Worm (Caenorhabditis elegans) whole organism, L2 larva: ENCODE measurements around the gene C31B8.16.

Experiments used
- C34F6.9 ChIP-seq: fragments of 150-350 bp; optimal IDR thresholded peaks from 2 replicates; lab custom pipeline; 2014; ENCODE audit warnings: missing biosample characterization, missing genetic modification characterization
- F13H6.1 ChIP-seq: sonication (generic microtip); optimal IDR thresholded peaks from 2 replicates; lab custom pipeline; 2016; ENCODE audit warnings: missing genetic modification characterization, missing compliant biosample characterization
- Y55F3AM.14 ChIP-seq: fragments of 200-800 bp; sonication (Bioruptor generic); optimal IDR thresholded peaks from 2 replicates; lab custom pipeline; 2018; ENCODE audit warnings: mild to moderate bottlenecking, missing genetic modification characterization, missing compliant biosample characterization
- ama-1 ChIP-seq: fragments of 150-350 bp; optimal IDR thresholded peaks from 2 replicates; lab custom pipeline; 2018; ENCODE audit warnings: inconsistent platforms
- ceh-16 ChIP-seq: fragments of 150-350 bp; optimal IDR thresholded peaks from 2 replicates; lab custom pipeline; 2014; ENCODE audit warnings: missing biosample characterization, missing genetic modification characterization
- crh-2 ChIP-seq: sonication (generic microtip); optimal IDR thresholded peaks from 2 replicates; lab custom pipeline; 2017; ENCODE audit warnings: missing biosample characterization, missing genetic modification characterization
- dmd-4 ChIP-seq: sonication (generic microtip); optimal IDR thresholded peaks from 2 replicates; lab custom pipeline; 2017; ENCODE audit warnings: missing biosample characterization, missing genetic modification characterization
- egl-27 ChIP-seq: sonication (generic microtip); optimal IDR thresholded peaks from 3 replicates; lab custom pipeline; 2017; ENCODE audit warnings: missing biosample characterization, missing genetic modification reagents, missing genetic modification characterization
- elt-1 ChIP-seq: fragments of 150-350 bp; optimal IDR thresholded peaks from 2 replicates; lab custom pipeline; 2014; ENCODE audit warnings: missing biosample characterization, missing genetic modification characterization
- elt-3 ChIP-seq: sonication (generic microtip); optimal IDR thresholded peaks from 2 replicates; lab custom pipeline; 2017; ENCODE audit warnings: missing biosample characterization, missing genetic modification characterization
- fos-1 ChIP-seq: fragments of 150-350 bp; optimal IDR thresholded peaks from 2 replicates; lab custom pipeline; 2014; ENCODE audit warnings: missing biosample characterization, missing genetic modification characterization
- gmeb-1 ChIP-seq: fragments of 150-350 bp; optimal IDR thresholded peaks from 2 replicates; lab custom pipeline; 2014; ENCODE audit warnings: missing biosample characterization, missing genetic modification characterization
- lin-39 ChIP-seq: fragments of 150-350 bp; optimal IDR thresholded peaks from 2 replicates; lab custom pipeline; 2014; ENCODE audit warnings: missing biosample characterization, missing genetic modification reagents, missing genetic modification characterization
- lsy-2 ChIP-seq, 2 experiments: fragments of 150-350 bp in 1 of 2; sonication (generic microtip) in 1 of 2; optimal IDR thresholded peaks; 2 replicates each; lab custom pipeline; 2014 to 2017; ENCODE audit warnings: missing biosample characterization in 2 of 2, missing genetic modification characterization in 2 of 2
- mab-5 ChIP-seq: fragments of 150-350 bp; optimal IDR thresholded peaks from 2 replicates; lab custom pipeline; 2014; ENCODE audit warnings: missing biosample characterization, missing genetic modification characterization
- mbf-1 ChIP-seq: sonication (generic microtip); optimal IDR thresholded peaks from 2 replicates; lab custom pipeline; 2017; ENCODE audit warnings: missing biosample characterization, missing genetic modification characterization
- mdl-1 ChIP-seq, 2 experiments: fragments of 150-350 bp in 1 of 2; sonication (generic microtip) in 1 of 2; optimal IDR thresholded peaks; 2 replicates each; lab custom pipeline; 2017; ENCODE audit warnings: missing biosample characterization in 2 of 2, missing genetic modification characterization in 2 of 2
- nhr-10 ChIP-seq: sonication (generic microtip); optimal IDR thresholded peaks from 2 replicates; lab custom pipeline; 2017; ENCODE audit warnings: missing biosample characterization, missing genetic modification characterization
- nhr-11 ChIP-seq: fragments of 150-350 bp; optimal IDR thresholded peaks from 2 replicates; lab custom pipeline; 2014; ENCODE audit warnings: missing biosample characterization, missing genetic modification characterization
- nhr-129 ChIP-seq: fragments of 150-350 bp; optimal IDR thresholded peaks from 2 replicates; lab custom pipeline; 2014; ENCODE audit warnings: missing biosample characterization, missing genetic modification characterization
- nhr-23 ChIP-seq: fragments of 150-350 bp; optimal IDR thresholded peaks from 2 replicates; lab custom pipeline; 2014; ENCODE audit warnings: missing biosample characterization, missing genetic modification reagents, missing genetic modification characterization
- nhr-237 ChIP-seq: fragments of 150-350 bp; optimal IDR thresholded peaks from 2 replicates; lab custom pipeline; 2014; ENCODE audit warnings: missing biosample characterization, missing genetic modification characterization
- nhr-25 ChIP-seq: fragments of 150-350 bp; sonication (generic microtip); optimal IDR thresholded peaks from 3 replicates; lab custom pipeline; 2014; ENCODE audit warnings: missing biosample characterization, missing genetic modification characterization
- nhr-6 ChIP-seq: fragments of 150-350 bp; optimal IDR thresholded peaks from 2 replicates; lab custom pipeline; 2014; ENCODE audit warnings: missing biosample characterization, missing genetic modification characterization
- nhr-77 ChIP-seq: fragments of 150-350 bp; optimal IDR thresholded peaks from 2 replicates; lab custom pipeline; 2014; ENCODE audit warnings: missing biosample characterization, missing genetic modification characterization
- peb-1 ChIP-seq: fragments of 150-350 bp; optimal IDR thresholded peaks from 2 replicates; lab custom pipeline; 2014; ENCODE audit warnings: missing biosample characterization, missing genetic modification characterization
- sem-4 ChIP-seq: fragments of 150-350 bp; optimal IDR thresholded peaks from 2 replicates; lab custom pipeline; 2014; ENCODE audit warnings: missing biosample characterization, missing genetic modification reagents, missing genetic modification characterization
- skn-1 ChIP-seq: sonication (generic microtip); optimal IDR thresholded peaks from 2 replicates; lab custom pipeline; 2017; ENCODE audit warnings: missing biosample characterization, missing genetic modification characterization
- sma-3 ChIP-seq: sonication (generic microtip); optimal IDR thresholded peaks from 2 replicates; lab custom pipeline; 2016; ENCODE audit warnings: missing genetic modification reagents, missing genetic modification characterization, missing compliant biosample characterization
- sma-9 ChIP-seq, 2 experiments: fragments of 150-350 bp in 1 of 2; sonication (generic microtip) in 1 of 2; optimal IDR thresholded peaks; 2 replicates each; lab custom pipeline; 2014 to 2016; ENCODE audit warnings: missing genetic modification characterization in 2 of 2, mild to moderate bottlenecking in 1 of 2, missing biosample characterization in 1 of 2, missing compliant biosample characterization in 1 of 2, missing genetic modification reagents in 1 of 2, moderate library complexity in 1 of 2
- snpc-4 ChIP-seq: fragments of 150-350 bp; optimal IDR thresholded peaks from 2 replicates; lab custom pipeline; 2014; ENCODE audit warnings: missing biosample characterization, missing genetic modification characterization
- unc-62 ChIP-seq: fragments of 150-350 bp; optimal IDR thresholded peaks from 2 replicates; lab custom pipeline; 2014; ENCODE audit warnings: missing biosample characterization, missing genetic modification reagents, missing genetic modification characterization
- zag-1 ChIP-seq: fragments of 150-350 bp; optimal IDR thresholded peaks from 2 replicates; lab custom pipeline; 2014; ENCODE audit warnings: missing biosample characterization, missing genetic modification characterization
- ztf-1 ChIP-seq: fragments of 200-800 bp; sonication (Bioruptor generic); conservative IDR thresholded peaks from 2 replicates; pipeline ENCODE4 v1.3.6; 2022; ENCODE audit warnings: missing genetic modification characterization, missing compliant biosample characterization
- ztf-11 ChIP-seq: sonication (generic microtip); optimal IDR thresholded peaks from 2 replicates; lab custom pipeline; 2017; ENCODE audit warnings: missing biosample characterization, missing genetic modification characterization
- ztf-4 ChIP-seq: fragments of 150-350 bp; optimal IDR thresholded peaks from 2 replicates; lab custom pipeline; 2014; ENCODE audit warnings: missing biosample characterization, missing genetic modification characterization

C31B8.16 gene

ce11 chrV:2888265-2888664 is 41.6 kb upstream of the C31B8.16 start:
- no peak for TF ChIP-seq zag-1 (tag; lab: Kevin White, UChicago)
- TF ChIP-seq Y55F3AM.14, result no peak
- TF ChIP-seq C34F6.9 (tag; lab: Kevin White, UChicago), result no peak

ce11 chrV:2888681-2889080 is 41.2 kb upstream of the C31B8.16 start, which contains the start of gene srw-4:
Gene srw-4, minus strand, starts transcription at chrV:2888781.
- TF ChIP-seq unc-62 (GFP tag; lab: Kevin White, UChicago), result no peak
- no peak for TF ChIP-seq nhr-11 (tag; lab: Kevin White, UChicago)
- no peak for TF ChIP-seq ztf-4
- no peak for TF ChIP-seq egl-27
- no peak for TF ChIP-seq Y55F3AM.14
- TF ChIP-seq mdl-1 (tag; optimal IDR thresholded peaks at IDR 0.05; lab: Kevin White, UChicago), result no peak
- TF ChIP-seq ztf-1 (GFP tag; lab: Robert Waterston, UW), result no peak
- no peak for TF ChIP-seq skn-1 (tag; lab: Kevin White, UChicago)
- no peak for TF ChIP-seq sma-9 (GFP tag; optimal IDR thresholded peaks at IDR 0.05; lab: Kevin White, UChicago)
- TF ChIP-seq sma-9 (tag; optimal IDR thresholded peaks at IDR 0.05; lab: Kevin White, UChicago), result no peak
- no peak for TF ChIP-seq snpc-4
- TF ChIP-seq sma-3 (GFP tag; lab: Kevin White, UChicago), result no peak
- TF ChIP-seq F13H6.1 (tag; lab: Kevin White, UChicago), result no peak
- TF ChIP-seq mbf-1 (tag; lab: Kevin White, UChicago), result no peak
- no peak for TF ChIP-seq crh-2

ce11 chrV:2891927-2892326 is 37.9 kb upstream of the C31B8.16 start, which contains the start of gene F37B4.15:
Gene F37B4.15, plus strand, starts transcription at chrV:2892227.
- no peak for TF ChIP-seq nhr-25 (tag; lab: Kevin White, UChicago)
- no peak for TF ChIP-seq lin-39 (tag; lab: Kevin White, UChicago)
- no peak for TF ChIP-seq mab-5
- TF ChIP-seq ztf-11 (tag; lab: Kevin White, UChicago), result no peak
- TF ChIP-seq skn-1 (tag; lab: Kevin White, UChicago), result no peak
- no peak for TF ChIP-seq mbf-1 (tag; lab: Kevin White, UChicago)
- TF ChIP-seq ceh-16 (tag; lab: Kevin White, UChicago), result no peak
- TF ChIP-seq egl-27, result no peak
- TF ChIP-seq F13H6.1 (tag; lab: Kevin White, UChicago), result no peak
- no peak for TF ChIP-seq nhr-129 (tag; lab: Kevin White, UChicago)
- TF ChIP-seq elt-1 (tag; lab: Kevin White, UChicago), result no peak
- TF ChIP-seq nhr-77, result no peak
- TF ChIP-seq ztf-1 (GFP tag; lab: Robert Waterston, UW), result no peak
- TF ChIP-seq Y55F3AM.14, result no peak
- TF ChIP-seq nhr-6 (tag; lab: Kevin White, UChicago), result no peak
- TF ChIP-seq ama-1 (lab: Kevin White, UChicago), result no peak
- TF ChIP-seq crh-2, result no peak
- no peak for TF ChIP-seq nhr-10 (tag; lab: Kevin White, UChicago)
- TF ChIP-seq peb-1 (tag; lab: Kevin White, UChicago), result no peak
- no peak for TF ChIP-seq gmeb-1 (tag; lab: Kevin White, UChicago)

- TF ChIP-seq nhr-129 (tag; lab: Kevin White, UChicago) (no peak), gmeb-1 (tag; lab: Kevin White, UChicago) (no peak), snpc-4 (no peak), nhr-23 (tag; lab: Kevin White, UChicago) (no peak), ztf-1 (GFP tag; lab: Robert Waterston, UW) (no peak), ama-1 (lab: Kevin White, UChicago) (no peak), Y55F3AM.14 (no peak), lsy-2 (tag; optimal IDR thresholded peaks at IDR 0.05; lab: Kevin White, UChicago) (no peak), nhr-237 (no peak), mbf-1 (tag; lab: Kevin White, UChicago) (no peak), elt-3 (tag; lab: Kevin White, UChicago) (no peak), sem-4 (tag; lab: Kevin White, UChicago) (no peak), nhr-10 (tag; lab: Kevin White, UChicago) (no peak), nhr-25 (tag; lab: Kevin White, UChicago) (no peak)
- TF ChIP-seq, all 48 proteins: peak for 0
Observed at ce11 chrV:2892976-2893375, 36.9 kb upstream of the C31B8.16 start, which contains the start of gene srh-127. Gene srh-127, plus strand, starts transcription at chrV:2893276.

ce11 chrV:2896198-2896660 is 33.6 kb upstream of the C31B8.16 start, which contains the start of gene pals-32:
Gene pals-32, plus strand, starts transcription at chrV:2896610.
- peak; percentile 57 for TF ChIP-seq fos-1 (tag; lab: Kevin White, UChicago)
- no peak for TF ChIP-seq skn-1 (tag; lab: Kevin White, UChicago)
- TF ChIP-seq sma-3 (GFP tag; lab: Kevin White, UChicago), result no peak
- no peak for TF ChIP-seq dmd-4 (tag; lab: Kevin White, UChicago)
- TF ChIP-seq, all 48 proteins: peak for 1
